Fruit fly (Drosophila melanogaster): ENCODE data around the gene CG13847.

CG13847 gene

dm6 chr3R:22468829-22469487, 33.0 kb upstream of the CG13847 start (continued):
- TF ChIP-seq Oaz (GFP tag; IDR thresholded peaks at IDR 0.05) (peak; percentile 74), B-H2 (GFP tag; optimal IDR thresholded peaks at IDR 0.05) (peak; percentile 84), pb (GFP tag; optimal IDR thresholded peaks at IDR 0.05) (peak; percentile 88), her (GFP tag; optimal IDR thresholded peaks at IDR 0.05) (peak; percentile 90), CG9609 (GFP tag; optimal IDR thresholded peaks at IDR 0.05) (peak; percentile 81), CG1792 (GFP tag; optimal IDR thresholded peaks at IDR 0.05) (peak; percentile 88), zfh2 (GFP tag; optimal IDR thresholded peaks at IDR 0.05) (peak; percentile 86), pum (GFP tag; optimal IDR thresholded peaks at IDR 0.05) (peak; percentile 87), CG18764 (GFP tag; optimal IDR thresholded peaks at IDR 0.05) (peak; percentile 78), CG15011 (GFP tag; optimal IDR thresholded peaks at IDR 0.05) (peak; percentile 81), Stat92E (GFP tag; optimal IDR thresholded peaks at IDR 0.05) (no peak), CG12942 (GFP tag; optimal IDR thresholded peaks at IDR 0.05) (peak; percentile 77), gsb (GFP tag; IDR thresholded peaks at IDR 0.05) (peak; percentile 73), trh (GFP tag; optimal IDR thresholded peaks at IDR 0.05) (peak; percentile 50), Opbp (GFP tag; IDR thresholded peaks at IDR 0.05; ENCODE audit: partially characterized antibody) (no peak), fd96Cb (tag; optimal IDR thresholded peaks at IDR 0.05) (peak; percentile 84), gce (GFP tag; IDR thresholded peaks at IDR 0.05) (peak; percentile 65; the same call in 1 of the 3 replicates), CG10431 (GFP tag; optimal IDR thresholded peaks at IDR 0.05) (no peak), CG4854 (GFP tag; optimal IDR thresholded peaks at IDR 0.05) (no peak), CG11504 (tag; optimal IDR thresholded peaks at IDR 0.05) (peak; percentile 91), ap (GFP tag; IDR thresholded peaks at IDR 0.05) (peak; percentile 63; the same call in 1 of the 2 replicates), CG18476 (GFP tag; optimal IDR thresholded peaks at IDR 0.05) (peak; percentile 81), wor (GFP tag; IDR thresholded peaks at IDR 0.05) (peak; percentile 70), cad (GFP tag; optimal IDR thresholded peaks at IDR 0.05) (no peak), stc (GFP tag; IDR thresholded peaks at IDR 0.05) (peak; percentile 78), CG7963 (GFP tag; IDR thresholded peaks at IDR 0.05; ENCODE audit: partially characterized antibody) (no peak), CG1233 (GFP tag; optimal IDR thresholded peaks at IDR 0.05) (peak; percentile 82), CG10543 (GFP tag; optimal IDR thresholded peaks at IDR 0.05) (peak; percentile 86), ken (GFP tag; IDR thresholded peaks at IDR 0.05) (peak; percentile 72), Gug (GFP tag; IDR thresholded peaks at IDR 0.05) (peak; percentile 79), bab2 (GFP tag; optimal IDR thresholded peaks at IDR 0.05) (peak; percentile 87), ERR (GFP tag; optimal IDR thresholded peaks at IDR 0.05) (peak; percentile 73), CG10979 (tag; optimal IDR thresholded peaks at IDR 0.05) (peak; percentile 70), CG13287 (GFP tag; IDR thresholded peaks at IDR 0.05; ENCODE audit: partially characterized antibody) (no peak), Meics (GFP tag; optimal IDR thresholded peaks at IDR 0.05) (peak; percentile 93), CG17829 (tag; optimal IDR thresholded peaks at IDR 0.05) (peak; percentile 72), Hsf (GFP tag; optimal IDR thresholded peaks at IDR 0.05) (peak; percentile 83), ci (GFP tag; IDR thresholded peaks at IDR 0.05) (peak; percentile 87), toy (GFP tag; IDR thresholded peaks at IDR 0.05) (peak; percentile 25; the same call in 1 of the 2 replicates), Dip2 (GFP tag; IDR thresholded peaks at IDR 0.05) (no peak), CG8089 (GFP tag; optimal IDR thresholded peaks at IDR 0.05) (peak; percentile 67), tin (GFP tag; optimal IDR thresholded peaks at IDR 0.05) (peak; percentile 83), sob (GFP tag; IDR thresholded peaks at IDR 0.05) (peak; percentile 90), croc (GFP tag; conservative IDR thresholded peaks at IDR 0.05) (peak; percentile 66), ssp (GFP tag; IDR thresholded peaks at IDR 0.05) (peak; percentile 68), ttk (GFP tag; IDR thresholded peaks at IDR 0.05) (peak; percentile 74), ewg (GFP tag; optimal IDR thresholded peaks at IDR 0.05) (peak; percentile 83), sim (GFP tag; IDR thresholded peaks at IDR 0.05) (no peak), fd64A (GFP tag; optimal IDR thresholded peaks at IDR 0.05) (peak; percentile 51), ato (GFP tag; IDR thresholded peaks at IDR 0.05; ENCODE audit: partially characterized antibody) (no peak)

Measured in whole organism, embryonic.